Worm (Caenorhabditis elegans) whole organism, L1 larva: ENCODE data around the gene frh-1.
A peak's percentile ranks its signal among the peaks of the same experiment; 100 is the strongest.

Source experiments
- dsc-1 ChIP-seq: sonication (generic microtip); optimal IDR thresholded peaks from 2 replicates; lab custom pipeline; 2016; ENCODE audit warnings: mild to moderate bottlenecking, missing genetic modification characterization, missing compliant biosample characterization
- hlh-17 ChIP-seq: fragments of 200-800 bp; sonication (Bioruptor generic); optimal IDR thresholded peaks from 2 replicates; lab custom pipeline; 2018; ENCODE audit warnings: missing genetic modification characterization, mild to moderate bottlenecking, missing compliant biosample characterization, moderate library complexity, borderline replicate concordance
- mep-1 ChIP-seq: fragments of 150-350 bp; optimal IDR thresholded peaks from 2 replicates; lab custom pipeline; 2014; ENCODE audit warnings: missing biosample characterization, missing genetic modification characterization

DNA sequence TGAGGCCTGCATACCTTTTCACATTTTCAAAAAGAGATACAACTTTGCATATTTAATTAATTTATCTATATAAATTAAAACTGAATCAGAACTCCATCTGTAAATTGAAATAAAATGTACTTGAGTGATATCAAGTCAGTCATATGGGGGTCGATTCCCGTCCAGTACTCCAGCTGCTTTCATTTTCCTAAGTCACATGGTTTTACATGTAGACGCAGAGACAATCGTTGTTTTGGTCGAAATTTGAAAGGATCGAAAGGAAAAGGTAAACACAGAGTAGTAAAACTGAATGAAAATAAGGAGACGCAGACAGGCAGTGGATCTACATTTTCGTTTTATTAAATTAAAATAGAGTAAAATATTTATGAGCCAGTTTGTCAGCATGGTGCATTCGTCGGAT lies 43.1 kb upstream of the frh-1 start:
- peak; percentile 36 for TF ChIP-seq dsc-1 (tag; lab: Kevin White, UChicago)
- no peak for TF ChIP-seq hlh-17 (GFP tag; lab: Kevin White, UChicago)
- peak; percentile 82 for TF ChIP-seq mep-1 (tag; lab: Kevin White, UChicago)
